Worm (Caenorhabditis elegans) whole organism, L2 larva: ENCODE results near the gene F14D2.15.

Experiments used
- C34F6.9 ChIP-seq: fragments of 150-350 bp; optimal IDR thresholded peaks from 2 replicates; lab custom pipeline; 2014; ENCODE audit warnings: missing biosample characterization, missing genetic modification characterization
- F13H6.1 ChIP-seq: sonication (generic microtip); optimal IDR thresholded peaks from 2 replicates; lab custom pipeline; 2016; ENCODE audit warnings: missing genetic modification characterization, missing compliant biosample characterization
- ZK546.5 ChIP-seq: sonication (generic microtip); optimal IDR thresholded peaks from 2 replicates; lab custom pipeline; 2017; ENCODE audit warnings: missing biosample characterization, missing genetic modification characterization
- alr-1 ChIP-seq: fragments of 150-350 bp; optimal IDR thresholded peaks from 2 replicates; lab custom pipeline; 2014; ENCODE audit warnings: missing biosample characterization, missing genetic modification characterization
- aly-2 ChIP-seq: fragments of 150-350 bp; optimal IDR thresholded peaks from 2 replicates; lab custom pipeline; 2014; ENCODE audit warnings: missing biosample characterization, missing genetic modification characterization
- ama-1 ChIP-seq: fragments of 150-350 bp; optimal IDR thresholded peaks from 2 replicates; lab custom pipeline; 2018; ENCODE audit warnings: inconsistent platforms
- blmp-1 ChIP-seq: sonication (generic microtip); optimal IDR thresholded peaks from 2 replicates; lab custom pipeline; 2017; ENCODE audit warnings: missing genetic modification characterization, mild to moderate bottlenecking, missing compliant biosample characterization, antibody characterized with exemption, moderate library complexity; ENCODE audit not compliant: insufficient read depth
- ceh-16 ChIP-seq: fragments of 150-350 bp; optimal IDR thresholded peaks from 2 replicates; lab custom pipeline; 2014; ENCODE audit warnings: missing biosample characterization, missing genetic modification characterization
- ceh-82 ChIP-seq: fragments of 150-350 bp; optimal IDR thresholded peaks from 2 replicates; lab custom pipeline; 2014; ENCODE audit warnings: missing biosample characterization, missing genetic modification characterization
- crh-2 ChIP-seq: sonication (generic microtip); optimal IDR thresholded peaks from 2 replicates; lab custom pipeline; 2017; ENCODE audit warnings: missing biosample characterization, missing genetic modification characterization
- dmd-4 ChIP-seq: sonication (generic microtip); optimal IDR thresholded peaks from 2 replicates; lab custom pipeline; 2017; ENCODE audit warnings: missing biosample characterization, missing genetic modification characterization
- egl-27 ChIP-seq: sonication (generic microtip); optimal IDR thresholded peaks from 3 replicates; lab custom pipeline; 2017; ENCODE audit warnings: missing biosample characterization, missing genetic modification reagents, missing genetic modification characterization
- elt-1 ChIP-seq: fragments of 150-350 bp; optimal IDR thresholded peaks from 2 replicates; lab custom pipeline; 2014; ENCODE audit warnings: missing biosample characterization, missing genetic modification characterization
- elt-3 ChIP-seq: sonication (generic microtip); optimal IDR thresholded peaks from 2 replicates; lab custom pipeline; 2017; ENCODE audit warnings: missing biosample characterization, missing genetic modification characterization
- fos-1 ChIP-seq: fragments of 150-350 bp; optimal IDR thresholded peaks from 2 replicates; lab custom pipeline; 2014; ENCODE audit warnings: missing biosample characterization, missing genetic modification characterization
- gmeb-1 ChIP-seq: fragments of 150-350 bp; optimal IDR thresholded peaks from 2 replicates; lab custom pipeline; 2014; ENCODE audit warnings: missing biosample characterization, missing genetic modification characterization
- lin-13 ChIP-seq: fragments of 150-350 bp; optimal IDR thresholded peaks from 2 replicates; lab custom pipeline; 2014; ENCODE audit warnings: missing biosample characterization, missing genetic modification reagents, missing genetic modification characterization
- lin-39 ChIP-seq: fragments of 150-350 bp; optimal IDR thresholded peaks from 2 replicates; lab custom pipeline; 2014; ENCODE audit warnings: missing biosample characterization, missing genetic modification reagents, missing genetic modification characterization
- mbf-1 ChIP-seq: sonication (generic microtip); optimal IDR thresholded peaks from 2 replicates; lab custom pipeline; 2017; ENCODE audit warnings: missing biosample characterization, missing genetic modification characterization
- nhr-10 ChIP-seq: sonication (generic microtip); optimal IDR thresholded peaks from 2 replicates; lab custom pipeline; 2017; ENCODE audit warnings: missing biosample characterization, missing genetic modification characterization
- nhr-129 ChIP-seq: fragments of 150-350 bp; optimal IDR thresholded peaks from 2 replicates; lab custom pipeline; 2014; ENCODE audit warnings: missing biosample characterization, missing genetic modification characterization
- nhr-23 ChIP-seq: fragments of 150-350 bp; optimal IDR thresholded peaks from 2 replicates; lab custom pipeline; 2014; ENCODE audit warnings: missing biosample characterization, missing genetic modification reagents, missing genetic modification characterization
- nhr-237 ChIP-seq: fragments of 150-350 bp; optimal IDR thresholded peaks from 2 replicates; lab custom pipeline; 2014; ENCODE audit warnings: missing biosample characterization, missing genetic modification characterization
- nhr-25 ChIP-seq: fragments of 150-350 bp; sonication (generic microtip); optimal IDR thresholded peaks from 3 replicates; lab custom pipeline; 2014; ENCODE audit warnings: missing biosample characterization, missing genetic modification characterization
- nhr-77 ChIP-seq: fragments of 150-350 bp; optimal IDR thresholded peaks from 2 replicates; lab custom pipeline; 2014; ENCODE audit warnings: missing biosample characterization, missing genetic modification characterization
- peb-1 ChIP-seq: fragments of 150-350 bp; optimal IDR thresholded peaks from 2 replicates; lab custom pipeline; 2014; ENCODE audit warnings: missing biosample characterization, missing genetic modification characterization
- sem-4 ChIP-seq: fragments of 150-350 bp; optimal IDR thresholded peaks from 2 replicates; lab custom pipeline; 2014; ENCODE audit warnings: missing biosample characterization, missing genetic modification reagents, missing genetic modification characterization
- sma-3 ChIP-seq: sonication (generic microtip); optimal IDR thresholded peaks from 2 replicates; lab custom pipeline; 2016; ENCODE audit warnings: missing genetic modification reagents, missing genetic modification characterization, missing compliant biosample characterization
- sma-9 ChIP-seq, 2 experiments: fragments of 150-350 bp in 1 of 2; sonication (generic microtip) in 1 of 2; optimal IDR thresholded peaks; 2 replicates each; lab custom pipeline; 2014 to 2016; ENCODE audit warnings: missing genetic modification characterization in 2 of 2, mild to moderate bottlenecking in 1 of 2, missing biosample characterization in 1 of 2, missing compliant biosample characterization in 1 of 2, missing genetic modification reagents in 1 of 2, moderate library complexity in 1 of 2
- unc-39 ChIP-seq: fragments of 150-350 bp; optimal IDR thresholded peaks from 2 replicates; lab custom pipeline; 2014; ENCODE audit warnings: missing biosample characterization, missing genetic modification characterization
- unc-55 ChIP-seq: fragments of 150-350 bp; sonication (generic microtip); optimal IDR thresholded peaks from 3 replicates; lab custom pipeline; 2014; ENCODE audit warnings: missing biosample characterization, missing genetic modification reagents, missing genetic modification characterization
- unc-62 ChIP-seq: fragments of 150-350 bp; optimal IDR thresholded peaks from 2 replicates; lab custom pipeline; 2014; ENCODE audit warnings: missing biosample characterization, missing genetic modification reagents, missing genetic modification characterization
- zag-1 ChIP-seq: fragments of 150-350 bp; optimal IDR thresholded peaks from 2 replicates; lab custom pipeline; 2014; ENCODE audit warnings: missing biosample characterization, missing genetic modification characterization
- ztf-1 ChIP-seq: fragments of 200-800 bp; sonication (Bioruptor generic); conservative IDR thresholded peaks from 2 replicates; pipeline ENCODE4 v1.3.6; 2022; ENCODE audit warnings: missing genetic modification characterization, missing compliant biosample characterization

The F14D2.15 gene

ce11 chrII:3338556-3338955, 5.1 kb downstream of the F14D2.15 start, which contains the start of gene F14D2.7:
Gene F14D2.7, minus strand, starts transcription at chrII:3338656.
- no peak for TF ChIP-seq fos-1 (tag; lab: Kevin White, UChicago)
- TF ChIP-seq ZK546.5 (tag; lab: Kevin White, UChicago) = no peak
- no peak for TF ChIP-seq dmd-4 (tag; lab: Kevin White, UChicago)
- TF ChIP-seq blmp-1 (tag; lab: Kevin White, UChicago) = no peak
- no peak for TF ChIP-seq ceh-16
- TF ChIP-seq sem-4 (tag; lab: Kevin White, UChicago) = no peak
- TF ChIP-seq lin-39 (tag; lab: Kevin White, UChicago) = no peak
- TF ChIP-seq nhr-77 (tag; lab: Kevin White, UChicago) = no peak
- no peak for TF ChIP-seq aly-2
- no peak for TF ChIP-seq nhr-23 (tag; lab: Kevin White, UChicago)
- no peak for TF ChIP-seq sma-9 (GFP tag; optimal IDR thresholded peaks at IDR 0.05; lab: Kevin White, UChicago)
- TF ChIP-seq sma-9 (tag; optimal IDR thresholded peaks at IDR 0.05; lab: Kevin White, UChicago) = no peak
- TF ChIP-seq lin-13 (GFP tag; lab: Kevin White, UChicago) = no peak
- TF ChIP-seq egl-27 (tag; lab: Kevin White, UChicago) = no peak
- no peak for TF ChIP-seq nhr-10 (tag; lab: Kevin White, UChicago)
- TF ChIP-seq, all 48 proteins: peak for 0

ce11 chrII:3337039-3337438, 6.6 kb downstream of the F14D2.15 start, which contains the start of gene F14D2.19:
Gene F14D2.19, minus strand, starts transcription at chrII:3337139.
- TF ChIP-seq nhr-237 (tag; lab: Kevin White, UChicago) = no peak
- TF ChIP-seq C34F6.9 (tag; lab: Kevin White, UChicago) = no peak
- TF ChIP-seq aly-2 = no peak
- TF ChIP-seq F13H6.1 (tag; lab: Kevin White, UChicago) = no peak
- TF ChIP-seq ceh-16 = no peak
- TF ChIP-seq, all 48 proteins: peak for 0

ce11 chrII:3332039-3332438, 11.6 kb downstream of the F14D2.15 start, which contains the start of gene irld-27:
Gene irld-27, plus strand, starts transcription at chrII:3332339.
- TF ChIP-seq nhr-25 (tag; lab: Kevin White, UChicago) (no peak), unc-39 (no peak), ama-1 (lab: Kevin White, UChicago) (no peak), sem-4 (tag; lab: Kevin White, UChicago) (no peak), crh-2 (tag; lab: Kevin White, UChicago) (no peak), sma-3 (GFP tag; lab: Kevin White, UChicago) (no peak), dmd-4 (tag; lab: Kevin White, UChicago) (no peak), lin-39 (tag; lab: Kevin White, UChicago) (no peak), nhr-77 (tag; lab: Kevin White, UChicago) (no peak), mbf-1 (tag; lab: Kevin White, UChicago) (no peak), elt-3 (tag; lab: Kevin White, UChicago) (no peak), alr-1 (tag; lab: Kevin White, UChicago) (no peak), peb-1 (no peak), C34F6.9 (tag; lab: Kevin White, UChicago) (no peak), unc-55 (GFP tag; lab: Kevin White, UChicago) (no peak), ZK546.5 (tag; lab: Kevin White, UChicago) (no peak), nhr-129 (tag; lab: Kevin White, UChicago) (no peak)

ce11 chrII:3327104-3327503, 16.5 kb downstream of the F14D2.15 start, which contains the start of gene Y46D2A.3:
Gene Y46D2A.3, minus strand, starts transcription at chrII:3327204.
- no peak for TF ChIP-seq ceh-82
- no peak for TF ChIP-seq ztf-1
- no peak for TF ChIP-seq ZK546.5 (tag; lab: Kevin White, UChicago)
- no peak for TF ChIP-seq zag-1
- no peak for TF ChIP-seq lin-39 (tag; lab: Kevin White, UChicago)
- no peak for TF ChIP-seq nhr-25 (tag; lab: Kevin White, UChicago)
- TF ChIP-seq alr-1 (tag; lab: Kevin White, UChicago) = no peak
- TF ChIP-seq elt-1 (tag; lab: Kevin White, UChicago) = no peak
- TF ChIP-seq gmeb-1 (tag; lab: Kevin White, UChicago) = no peak
- no peak for TF ChIP-seq unc-62 (GFP tag; lab: Kevin White, UChicago)
- TF ChIP-seq nhr-23 (tag; lab: Kevin White, UChicago) = no peak
- no peak for TF ChIP-seq elt-3 (tag; lab: Kevin White, UChicago)
- no peak for TF ChIP-seq crh-2 (tag; lab: Kevin White, UChicago)
